Worm (Caenorhabditis elegans) whole organism, L4 larva: ENCODE measurements around the gene hch-1.
A peak's percentile ranks its signal among the peaks of the same experiment; 100 is the strongest.

ENCODE experiments used
- Y48G9A.11 ChIP-seq: fragments of 200-800 bp; sonication (Bioruptor generic); IDR thresholded peaks from 2 replicates; pipeline ENCODE4 v1.3.6; 2022; ENCODE audit warnings: missing genetic modification reagents, missing genetic modification characterization, missing compliant biosample characterization
- ZK337.2 ChIP-seq: fragments of 200-800 bp; sonication (Bioruptor generic); IDR thresholded peaks from 2 replicates; pipeline ENCODE4 v1.3.6; 2022; ENCODE audit warnings: missing genetic modification reagents, missing genetic modification characterization, missing compliant biosample characterization
- ceh-82 ChIP-seq: sonication (generic microtip); optimal IDR thresholded peaks from 2 replicates; lab custom pipeline; 2017; ENCODE audit warnings: missing biosample characterization, missing genetic modification characterization
- dmd-8 ChIP-seq: fragments of 200-800 bp; sonication (Bioruptor generic); IDR thresholded peaks from 2 replicates; pipeline ENCODE4 v1.3.6; 2022; ENCODE audit warnings: missing genetic modification characterization, missing compliant biosample characterization
- lin-29 ChIP-seq: fragments of 200-800 bp; sonication (Bioruptor generic); IDR thresholded peaks from 2 replicates; pipeline ENCODE4 v1.3.6; 2022; ENCODE audit warnings: missing genetic modification reagents, missing genetic modification characterization, missing compliant biosample characterization
- nhr-41 ChIP-seq: fragments of 200-800 bp; sonication (Bioruptor generic); IDR thresholded peaks from 2 replicates; pipeline ENCODE4 v1.3.6; 2022; ENCODE audit warnings: missing genetic modification reagents, missing genetic modification characterization, missing compliant biosample characterization
- nhr-76 ChIP-seq: fragments of 150-350 bp; optimal IDR thresholded peaks from 2 replicates; lab custom pipeline; 2014; ENCODE audit warnings: missing biosample characterization, missing genetic modification characterization
- pha-4 ChIP-seq, 2 experiments: fragments of 150-350 bp in 1 of 2; fragments of 200-800 bp in 1 of 2; sonication (Bioruptor generic) in 1 of 2; IDR thresholded peaks in 1 of 2; optimal IDR thresholded peaks in 1 of 2; 2 replicates each; pipeline versions ENCODE4 v1.3.6 to Lab custom; 2014 to 2022; ENCODE audit warnings: missing genetic modification characterization in 2 of 2, missing genetic modification reagents in 2 of 2, missing biosample characterization in 1 of 2, missing compliant biosample characterization in 1 of 2
- snpc-4 ChIP-seq: fragments of 150-350 bp; optimal IDR thresholded peaks from 2 replicates; lab custom pipeline; 2014; ENCODE audit warnings: missing biosample characterization, missing genetic modification characterization
- unc-39 ChIP-seq: sonication (generic microtip); optimal IDR thresholded peaks from 2 replicates; lab custom pipeline; 2017; ENCODE audit warnings: missing biosample characterization, missing genetic modification characterization
- unc-62 ChIP-seq, 3 experiments: fragments of 150-350 bp in 1 of 3; sonication (generic microtip); optimal IDR thresholded peaks in 2 of 3; peaks in 1 of 3; 1 replicate in 1 of 3; 2 replicates in 2 of 3; lab custom pipeline; 2014 to 2017; ENCODE audit warnings: missing biosample characterization in 3 of 3, missing genetic modification characterization in 3 of 3, missing genetic modification reagents in 3 of 3, missing genotype in 1 of 3
- zag-1 ChIP-seq: fragments of 150-350 bp; optimal IDR thresholded peaks from 2 replicates; lab custom pipeline; 2014; ENCODE audit warnings: missing biosample characterization, missing genetic modification characterization
- zip-11 ChIP-seq: fragments of 200-800 bp; sonication (Bioruptor generic); IDR thresholded peaks from 2 replicates; pipeline ENCODE4 v1.3.6; 2022; ENCODE audit warnings: missing genetic modification characterization, missing compliant biosample characterization

DNA sequence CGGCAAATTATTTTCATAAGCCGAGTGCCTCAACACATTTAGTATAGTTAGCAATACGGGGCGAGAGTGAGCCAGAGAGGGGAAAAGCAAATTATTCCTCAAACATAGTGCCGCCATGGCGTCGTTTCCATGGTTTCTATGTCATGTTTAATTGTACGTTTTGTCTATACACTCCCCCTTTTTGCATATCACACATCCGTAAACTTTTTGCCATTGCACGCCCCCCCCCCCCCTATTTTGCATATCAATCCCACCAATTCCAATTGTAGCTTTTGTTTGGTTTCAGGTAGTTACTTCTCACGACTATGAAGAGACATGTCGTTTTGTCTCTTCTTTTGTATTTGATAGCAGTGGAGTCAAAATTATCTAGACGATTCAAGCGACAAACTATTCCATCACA lies 35.7 kb downstream of the hch-1 start, which contains the start of gene C26G2.2:
- TF ChIP-seq lin-29 (GFP tag; lab: Robert Waterston, UW) (no peak), zag-1 (no peak), nhr-76 (tag; lab: Kevin White, UChicago) (no peak), pha-4 (GFP tag; IDR thresholded peaks at IDR 0.05; lab: Robert Waterston, UW) (no peak), pha-4 (tag; optimal IDR thresholded peaks at IDR 0.05; lab: Kevin White, UChicago) (no peak), ZK337.2 (GFP tag; lab: Robert Waterston, UW) (no peak), Y48G9A.11 (no peak), zip-11 (no peak), ceh-82 (tag; lab: Kevin White, UChicago) (no peak), snpc-4 (no peak), unc-62 (GFP tag; optimal IDR thresholded peaks at IDR 0.05 in 1 of 2; lab: Kevin White, UChicago) (peak in 1 of 2 experiments; percentile 71), unc-62 (tag; optimal IDR thresholded peaks at IDR 0.05; lab: Kevin White, UChicago) (no peak), dmd-8 (GFP tag; lab: Robert Waterston, UW) (no peak), unc-39 (tag; lab: Kevin White, UChicago) (no peak), nhr-41 (GFP tag; lab: Robert Waterston, UW) (no peak)
